Fruit fly (Drosophila melanogaster) Kc167 (cell line): ENCODE results near the gene sick.

ENCODE experiments used
- Myc ChIP-seq: fragments of >200 bp; optimal IDR thresholded peaks from 2 replicates; lab custom pipeline; 2017; ENCODE audit warnings: missing external identifiers
- Sin3A ChIP-seq: fragments of >200 bp; optimal IDR thresholded peaks from 2 replicates; lab custom pipeline; 2018; ENCODE audit warnings: missing external identifiers
- h ChIP-seq: fragments of >200 bp; optimal IDR thresholded peaks from 3 replicates; lab custom pipeline; 2018; ENCODE audit warnings: missing external identifiers
- insv ChIP-seq: fragments of >200 bp; optimal IDR thresholded peaks from 3 replicates; lab custom pipeline; 2018; ENCODE audit warnings: missing external identifiers
- psq ChIP-seq: fragments of >200 bp; optimal IDR thresholded peaks from 2 replicates; lab custom pipeline; 2017; ENCODE audit warnings: missing external identifiers
- ttk ChIP-seq: sonication (Bioruptor generic); optimal IDR thresholded peaks from 2 replicates; lab custom pipeline; 2017; ENCODE audit warnings: missing external identifiers

The sick gene

dm6 chr2L:19774278-19774677 lies 21.9 kb upstream of the sick start:
- TF ChIP-seq psq (no peak), insv (no peak), Sin3A (no peak), h (no peak), ttk (lab: Kevin White, UChicago) (no peak), Myc (lab: Kevin White, UChicago) (no peak)

- TF ChIP-seq Myc (lab: Kevin White, UChicago), result no peak
- no peak for TF ChIP-seq h
- no peak for TF ChIP-seq ttk (lab: Kevin White, UChicago)
- no peak for TF ChIP-seq psq
- no peak for TF ChIP-seq insv
- no peak for TF ChIP-seq Sin3A
These were observed 11.2 kb upstream of the sick start for dm6 chr2L:19784827-19785569.

- TF ChIP-seq insv (no peak), psq (no peak), Sin3A (no peak), Myc (lab: Kevin White, UChicago) (no peak), ttk (lab: Kevin White, UChicago) (no peak), h (no peak)
These were observed 8.2 kb upstream of the sick start for dm6 chr2L:19787930-19788329.

dm6 chr2L:19788735-19789134 lies 7.4 kb upstream of the sick start:
- TF ChIP-seq Sin3A, result no peak
- TF ChIP-seq insv, result no peak
- TF ChIP-seq ttk (lab: Kevin White, UChicago), result no peak
- TF ChIP-seq Myc (lab: Kevin White, UChicago), result no peak
- TF ChIP-seq h, result no peak
- no peak for TF ChIP-seq psq

- TF ChIP-seq insv (no peak), Sin3A (no peak), ttk (lab: Kevin White, UChicago) (no peak), h (no peak), Myc (lab: Kevin White, UChicago) (no peak), psq (no peak)
These were observed 5.4 kb upstream of the sick start for dm6 chr2L:19790553-19791320.

- TF ChIP-seq h (no peak), insv (no peak), Sin3A (no peak), psq (no peak), Myc (lab: Kevin White, UChicago) (no peak), ttk (lab: Kevin White, UChicago) (no peak)
These were observed 4.6 kb upstream of the sick start, which contains the start of the genes CdGAPr and CG10466 for dm6 chr2L:19791321-19792281. TSS of gene CdGAPr (minus strand) at chr2L:19791882. TSS of gene CG10466 (plus strand) at chr2L:19792104.

- TF ChIP-seq ttk (lab: Kevin White, UChicago) (no peak), psq (no peak), Myc (lab: Kevin White, UChicago) (no peak), insv (no peak), h (no peak), Sin3A (no peak)
These were observed 650 bp upstream of the sick start for dm6 chr2L:19795320-19796110.

dm6 chr2L:19799940-19800339 lies 3.8 kb downstream of the sick start:
- TF ChIP-seq h, result no peak
- no peak for TF ChIP-seq psq
- no peak for TF ChIP-seq insv
- no peak for TF ChIP-seq Myc (lab: Kevin White, UChicago)
- TF ChIP-seq Sin3A, result no peak
- no peak for TF ChIP-seq ttk (lab: Kevin White, UChicago)

- TF ChIP-seq insv (no peak), h (no peak), ttk (lab: Kevin White, UChicago) (no peak), Myc (lab: Kevin White, UChicago) (no peak), psq (no peak), Sin3A (no peak)
These were observed 4.5 kb downstream of the sick start for dm6 chr2L:19800703-19801102.

- no peak for TF ChIP-seq h
- no peak for TF ChIP-seq Sin3A
- no peak for TF ChIP-seq insv
- no peak for TF ChIP-seq Myc (lab: Kevin White, UChicago)
- no peak for TF ChIP-seq ttk (lab: Kevin White, UChicago)
- TF ChIP-seq psq, result no peak
These were observed 5.9 kb downstream of the sick start for dm6 chr2L:19801951-19802612.

dm6 chr2L:19805007-19805406 lies 8.8 kb downstream of the sick start:
- TF ChIP-seq insv, result no peak
- no peak for TF ChIP-seq ttk (lab: Kevin White, UChicago)
- TF ChIP-seq psq, result no peak
- TF ChIP-seq h, result no peak
- no peak for TF ChIP-seq Myc (lab: Kevin White, UChicago)
- no peak for TF ChIP-seq Sin3A
